Fruit fly (Drosophila melanogaster) whole organism, prepupa: ENCODE data around the gene Dus2.

Experiments
- CG10669 ChIP-seq: fragments of 200-800 bp; sonication (Bioruptor generic); optimal IDR thresholded peaks from 3 replicates; lab custom pipeline; 2018; ENCODE audit warnings: missing biosample characterization, mild to moderate bottlenecking, missing genetic modification characterization, moderate library complexity
- CG11294 ChIP-seq: fragments of 200-800 bp; sonication (Bioruptor generic); IDR thresholded peaks from 2 replicates; pipeline ENCODE4 v1.3.6; 2022; ENCODE audit warnings: missing biosample characterization, missing genetic modification characterization
- CG11762 ChIP-seq: fragments of 200-800 bp; sonication (Bioruptor generic); optimal IDR thresholded peaks from 3 replicates; lab custom pipeline; 2016; ENCODE audit warnings: missing biosample characterization, missing genetic modification characterization; ENCODE audit not compliant: insufficient read depth
- CG11902 ChIP-seq: fragments of 200-800 bp; sonication (Bioruptor generic); optimal IDR thresholded peaks from 3 replicates; lab custom pipeline; 2016; ENCODE audit warnings: missing biosample characterization, missing genetic modification characterization
- CG1621 ChIP-seq: fragments of 200-800 bp; sonication (Bioruptor generic); optimal IDR thresholded peaks from 3 replicates; lab custom pipeline; 2018; ENCODE audit warnings: missing biosample characterization, mild to moderate bottlenecking, missing genetic modification characterization
- CG16779 ChIP-seq: fragments of 200-800 bp; sonication (Bioruptor generic); optimal IDR thresholded peaks from 3 replicates; lab custom pipeline; 2017; ENCODE audit warnings: missing biosample characterization, mild to moderate bottlenecking, missing genetic modification characterization
- CG3032 ChIP-seq: fragments of 200-800 bp; optimal IDR thresholded peaks from 2 replicates; lab custom pipeline; 2019; ENCODE audit warnings: missing biosample characterization, mild to moderate bottlenecking, missing genetic modification characterization, moderate library complexity
- CG31627 ChIP-seq: fragments of 200-800 bp; sonication (Bioruptor generic); optimal IDR thresholded peaks from 3 replicates; lab custom pipeline; 2016; ENCODE audit warnings: missing biosample characterization, missing genetic modification characterization
- CG32006 ChIP-seq: fragments of 200-800 bp; sonication (Bioruptor generic); optimal IDR thresholded peaks from 3 replicates; lab custom pipeline; 2017; ENCODE audit warnings: missing biosample characterization, mild to moderate bottlenecking, missing genetic modification characterization
- CG34406 ChIP-seq: fragments of 200-800 bp; sonication (Bioruptor generic); optimal IDR thresholded peaks from 3 replicates; lab custom pipeline; 2016; ENCODE audit warnings: missing biosample characterization, missing genetic modification characterization
- CG4318 ChIP-seq: fragments of 200-800 bp; sonication (Bioruptor generic); optimal IDR thresholded peaks from 3 replicates; lab custom pipeline; 2017; ENCODE audit warnings: missing biosample characterization, mild to moderate bottlenecking, missing genetic modification characterization
- CG6792 ChIP-seq: fragments of 200-800 bp; sonication (Bioruptor generic); optimal IDR thresholded peaks from 3 replicates; lab custom pipeline; 2016; ENCODE audit warnings: missing biosample characterization, missing genetic modification characterization
- CG6808 ChIP-seq: fragments of 200-800 bp; sonication (Bioruptor generic); optimal IDR thresholded peaks from 3 replicates; lab custom pipeline; 2017; ENCODE audit warnings: missing biosample characterization, missing genetic modification characterization, mild to moderate bottlenecking, moderate library complexity, missing genetic modification reagents
- CG7368 ChIP-seq: fragments of 200-800 bp; sonication (Bioruptor generic); optimal IDR thresholded peaks from 3 replicates; lab custom pipeline; 2016; ENCODE audit warnings: missing biosample characterization, missing genetic modification characterization
- CG8119 ChIP-seq: fragments of 200-800 bp; sonication (Bioruptor generic); IDR thresholded peaks from 3 replicates; pipeline ENCODE4 v1.3.6; 2022; ENCODE audit warnings: missing biosample characterization, missing genetic modification characterization
- CG8319 ChIP-seq: fragments of 200-800 bp; sonication (Bioruptor generic); optimal IDR thresholded peaks from 3 replicates; lab custom pipeline; 2016; ENCODE audit warnings: missing biosample characterization, missing genetic modification characterization
- CG8632 ChIP-seq: fragments of 200-800 bp; sonication (Bioruptor generic); optimal IDR thresholded peaks from 3 replicates; lab custom pipeline; 2016; ENCODE audit warnings: missing biosample characterization, missing genetic modification characterization
- CG9139 ChIP-seq: fragments of 200-800 bp; sonication (Bioruptor generic); optimal IDR thresholded peaks from 3 replicates; lab custom pipeline; 2017; ENCODE audit warnings: missing biosample characterization, mild to moderate bottlenecking, missing genetic modification characterization
- Eip78C ChIP-seq: fragments of 200-800 bp; sonication (Bioruptor generic); peaks from one replicate; lab custom pipeline; 2016; ENCODE audit warnings: missing biosample characterization, missing genetic modification characterization
- Ets21C ChIP-seq: fragments of 200-800 bp; sonication (Bioruptor generic); optimal IDR thresholded peaks from 3 replicates; lab custom pipeline; 2016; ENCODE audit warnings: missing biosample characterization, missing genetic modification characterization
- Ets96B ChIP-seq: fragments of 200-800 bp; optimal IDR thresholded peaks from 2 replicates; lab custom pipeline; 2019; ENCODE audit warnings: missing biosample characterization, mild to moderate bottlenecking, missing genetic modification characterization, moderate library complexity
- Gug ChIP-seq: fragments of 200-800 bp; sonication (Bioruptor generic); IDR thresholded peaks from 2 replicates; pipeline ENCODE4 v1.3.6; 2022; ENCODE audit warnings: missing biosample characterization, missing genetic modification characterization
- Hr38 ChIP-seq: sonication (Bioruptor generic); optimal IDR thresholded peaks from 2 replicates; lab custom pipeline; 2016; ENCODE audit warnings: missing biosample characterization, missing genetic modification characterization
- Hr4 ChIP-seq: fragments of 200-800 bp; sonication (Bioruptor generic); optimal IDR thresholded peaks from 3 replicates; lab custom pipeline; 2016; ENCODE audit warnings: missing biosample characterization, missing genetic modification characterization
- Met ChIP-seq: fragments of 200-800 bp; sonication (Bioruptor generic); optimal IDR thresholded peaks from 3 replicates; lab custom pipeline; 2016; ENCODE audit warnings: missing biosample characterization, missing genetic modification characterization
- OdsH ChIP-seq: fragments of 200-800 bp; sonication (Bioruptor generic); optimal IDR thresholded peaks from 3 replicates; lab custom pipeline; 2016; ENCODE audit warnings: missing biosample characterization, missing genetic modification characterization
- Smox ChIP-seq: fragments of 200-800 bp; sonication (Bioruptor generic); optimal IDR thresholded peaks from 3 replicates; lab custom pipeline; 2016; ENCODE audit warnings: missing biosample characterization, missing genetic modification characterization
- Sox102F ChIP-seq: fragments of 200-800 bp; sonication (Bioruptor generic); optimal IDR thresholded peaks from 2 replicates; lab custom pipeline; 2016; ENCODE audit warnings: missing biosample characterization, mild to moderate bottlenecking, missing genetic modification characterization
- Sox14 ChIP-seq: fragments of 200-800 bp; sonication (Bioruptor generic); optimal IDR thresholded peaks from 3 replicates; lab custom pipeline; 2016; ENCODE audit warnings: missing biosample characterization, missing genetic modification characterization
- Sox15 ChIP-seq: fragments of 200-800 bp; sonication (Bioruptor generic); optimal IDR thresholded peaks from 3 replicates; lab custom pipeline; 2016; ENCODE audit warnings: missing biosample characterization, missing genetic modification characterization
- achi ChIP-seq: fragments of 200-800 bp; sonication (Bioruptor generic); optimal IDR thresholded peaks from 3 replicates; lab custom pipeline; 2016; ENCODE audit warnings: missing biosample characterization, missing genetic modification characterization
- cyc ChIP-seq: fragments of 200-800 bp; sonication (Bioruptor generic); optimal IDR thresholded peaks from 3 replicates; lab custom pipeline; 2016; ENCODE audit warnings: missing biosample characterization, missing genetic modification characterization
- dac ChIP-seq: fragments of 200-800 bp; sonication (Bioruptor generic); optimal IDR thresholded peaks from 2 replicates; lab custom pipeline; 2017; ENCODE audit warnings: missing biosample characterization, mild to moderate bottlenecking, missing genetic modification characterization
- eg ChIP-seq: fragments of 200-800 bp; sonication (Bioruptor generic); IDR thresholded peaks from 3 replicates; pipeline ENCODE4 v1.3.6; 2022; ENCODE audit warnings: missing biosample characterization, missing genetic modification characterization
- esn ChIP-seq: fragments of 200-800 bp; sonication (Bioruptor generic); optimal IDR thresholded peaks from 2 replicates; lab custom pipeline; 2016; ENCODE audit warnings: missing biosample characterization, mild to moderate bottlenecking, missing genetic modification characterization, moderate library complexity
- fd85E ChIP-seq: fragments of 200-800 bp; sonication (Bioruptor generic); optimal IDR thresholded peaks from 3 replicates; lab custom pipeline; 2016; ENCODE audit warnings: missing biosample characterization, missing genetic modification characterization
- fkh ChIP-seq: fragments of 200-800 bp; sonication (Bioruptor generic); optimal IDR thresholded peaks from 3 replicates; lab custom pipeline; 2017; ENCODE audit warnings: missing biosample characterization, mild to moderate bottlenecking, missing genetic modification characterization, moderate library complexity
- lz ChIP-seq: fragments of 200-800 bp; sonication (Bioruptor generic); optimal IDR thresholded peaks from 3 replicates; lab custom pipeline; 2016; ENCODE audit warnings: missing biosample characterization, missing genetic modification characterization
- net ChIP-seq: fragments of 200-800 bp; sonication (Bioruptor generic); optimal IDR thresholded peaks from 3 replicates; lab custom pipeline; 2016; ENCODE audit warnings: missing biosample characterization, missing genetic modification characterization
- pdm3 ChIP-seq: fragments of 200-800 bp; sonication (Bioruptor generic); optimal IDR thresholded peaks from 3 replicates; lab custom pipeline; 2016; ENCODE audit warnings: missing biosample characterization, missing genetic modification characterization
- salr ChIP-seq, 2 experiments: fragments of 200-800 bp; sonication (Bioruptor generic); optimal IDR thresholded peaks; 3 replicates each; lab custom pipeline; 2016 to 2018; ENCODE audit warnings: missing biosample characterization in 2 of 2, missing genetic modification characterization in 2 of 2, mild to moderate bottlenecking in 1 of 2
- spab ChIP-seq: fragments of 200-800 bp; sonication (Bioruptor generic); optimal IDR thresholded peaks from 2 replicates; lab custom pipeline; 2017; ENCODE audit warnings: missing biosample characterization, mild to moderate bottlenecking, missing genetic modification characterization, missing genetic modification reagents
- ss ChIP-seq, 2 experiments: fragments of 200-800 bp; sonication (Bioruptor generic); optimal IDR thresholded peaks; 2 replicates in 1 of 2; 3 replicates in 1 of 2; lab custom pipeline; 2017 to 2018; ENCODE audit warnings: mild to moderate bottlenecking in 2 of 2, missing biosample characterization in 2 of 2, missing genetic modification characterization in 2 of 2, moderate library complexity in 1 of 2
- svp ChIP-seq: fragments of 200-800 bp; sonication (Bioruptor generic); peaks from one replicate; lab custom pipeline; 2016; ENCODE audit warnings: missing biosample characterization, missing genetic modification characterization
- topi ChIP-seq: fragments of 200-800 bp; sonication (Bioruptor generic); optimal IDR thresholded peaks from 3 replicates; lab custom pipeline; 2016; ENCODE audit warnings: missing biosample characterization, missing genetic modification characterization
- vri ChIP-seq: fragments of 200-800 bp; sonication (Bioruptor generic); optimal IDR thresholded peaks from 3 replicates; lab custom pipeline; 2016; ENCODE audit warnings: missing biosample characterization, mild to moderate bottlenecking, missing genetic modification characterization

Dus2 gene

dm6 chrX:14208426-14209208 lies 29.2 kb upstream of the Dus2 start (continued):
- TF ChIP-seq Met = peak; percentile 83
- TF ChIP-seq Sox15 (GFP tag; lab: Kevin White, UChicago) = peak; percentile 13
- TF ChIP-seq ss (GFP tag; optimal IDR thresholded peaks at IDR 0.05; lab: Kevin White, UChicago) = peak; percentile 62 to 72
- peak; percentile 64 for TF ChIP-seq achi (GFP tag; lab: Kevin White, UChicago)
- TF ChIP-seq spab (GFP tag; lab: Kevin White, UChicago) = peak; percentile 62
- TF ChIP-seq Ets96B = peak; percentile 68
- no peak for TF ChIP-seq vri (GFP tag; lab: Kevin White, UChicago)
- peak; percentile 25 to 63 for TF ChIP-seq salr (GFP tag; optimal IDR thresholded peaks at IDR 0.05; lab: Kevin White, UChicago)
- peak; percentile 71 for TF ChIP-seq CG32006 (GFP tag; lab: Kevin White, UChicago)
- TF ChIP-seq CG8119 (GFP tag; lab: Robert Waterston, UW) = peak; percentile 82
- TF ChIP-seq OdsH (GFP tag; lab: Kevin White, UChicago) = peak; percentile 71
- peak; percentile 71 for TF ChIP-seq CG10669 (GFP tag; lab: Kevin White, UChicago)
- peak; percentile 54 for TF ChIP-seq CG7368
- TF ChIP-seq Smox = peak; percentile 71
- TF ChIP-seq CG3032 (tag; lab: Kevin White, UChicago) = peak; percentile 75
- TF ChIP-seq, all 60 proteins: peak for 53

- TF ChIP-seq CG11902 (no peak), dac (GFP tag; lab: Kevin White, UChicago) (no peak), CG6792 (GFP tag; lab: Kevin White, UChicago) (no peak), CG31627 (peak; percentile 21), cyc (GFP tag; lab: Kevin White, UChicago) (no peak), Eip78C (GFP tag; lab: Kevin White, UChicago) (peak; percentile 31), Gug (no peak), Hr38 (no peak), Sox15 (GFP tag; lab: Kevin White, UChicago) (no peak), CG32006 (GFP tag; lab: Kevin White, UChicago) (no peak), CG8632 (GFP tag; lab: Kevin White, UChicago) (no peak), topi (GFP tag; lab: Kevin White, UChicago) (peak; percentile 26), CG8319 (GFP tag; lab: Kevin White, UChicago) (no peak), CG6808 (GFP tag; lab: Kevin White, UChicago) (no peak), OdsH (GFP tag; lab: Kevin White, UChicago) (no peak), pdm3 (GFP tag; lab: Kevin White, UChicago) (no peak), lz (no peak), Hr4 (GFP tag; lab: Kevin White, UChicago) (no peak), ss (GFP tag; optimal IDR thresholded peaks at IDR 0.05; lab: Kevin White, UChicago) (no peak), CG11294 (GFP tag; lab: Robert Waterston, UW) (no peak), eg (GFP tag; lab: Robert Waterston, UW) (no peak), Met (no peak), Sox14 (GFP tag; lab: Kevin White, UChicago) (no peak), Sox102F (GFP tag; lab: Kevin White, UChicago) (peak; percentile 11), esn (GFP tag; lab: Kevin White, UChicago) (no peak), CG1621 (tag; lab: Kevin White, UChicago) (no peak), fkh (GFP tag; lab: Kevin White, UChicago) (peak; percentile 48), fd85E (GFP tag; lab: Kevin White, UChicago) (no peak), Ets96B (no peak), Ets21C (no peak), CG3032 (tag; lab: Kevin White, UChicago) (no peak), CG16779 (tag; lab: Kevin White, UChicago) (no peak), CG11762 (GFP tag; lab: Kevin White, UChicago) (no peak), achi (GFP tag; lab: Kevin White, UChicago) (no peak), CG9139 (GFP tag; lab: Kevin White, UChicago) (no peak), CG4318 (GFP tag; lab: Kevin White, UChicago) (no peak), CG7368 (no peak), salr (GFP tag; optimal IDR thresholded peaks at IDR 0.05; lab: Kevin White, UChicago) (no peak), CG34406 (GFP tag; lab: Kevin White, UChicago) (peak; percentile 1), vri (GFP tag; lab: Kevin White, UChicago) (peak; percentile 11), Smox (peak; percentile 6), svp (GFP tag; lab: Kevin White, UChicago) (peak; percentile 58), net (GFP tag; lab: Kevin White, UChicago) (no peak)
Measured at dm6 chrX:14209209-14209781, 28.5 kb upstream of the Dus2 start.
